Fruit fly (Drosophila melanogaster) whole organism, adult: ENCODE results near the gene CG45428.
A peak's percentile ranks its signal among the peaks of the same experiment; 100 is the strongest.

Experiments used
- Mnt ChIP-seq: fragments of 200-800 bp; sonication (Bioruptor generic); optimal IDR thresholded peaks from 2 replicates; lab custom pipeline; 2016; ENCODE audit warnings: missing biosample characterization, mild to moderate bottlenecking, missing genetic modification characterization
- bab1 ChIP-seq: fragments of 200-800 bp; sonication (Bioruptor generic); optimal IDR thresholded peaks from 3 replicates; lab custom pipeline; 2019; ENCODE audit warnings: missing biosample characterization, mild to moderate bottlenecking, missing genetic modification characterization, moderate library complexity
- cnc ChIP-seq, 2 experiments: fragments of >200 bp; optimal IDR thresholded peaks; 2 replicates each; lab custom pipeline; 2017
- pad ChIP-seq: fragments of 200-800 bp; sonication (Bioruptor generic); optimal IDR thresholded peaks from 3 replicates; lab custom pipeline; 2017; ENCODE audit warnings: missing biosample characterization, missing genetic modification characterization, mild to moderate bottlenecking, moderate library complexity, missing genetic modification reagents

- peak; percentile 77 for TF ChIP-seq pad
- TF ChIP-seq cnc (optimal IDR thresholded peaks at IDR 0.05; lab: Kevin White, UChicago): no peak
- peak; percentile 61 for TF ChIP-seq Mnt
- TF ChIP-seq bab1 (GFP tag; lab: Kevin White, UChicago): peak; percentile 8
Measured at dm6 chr3L:22835144-22835964, 1.5 kb downstream of the CG45428 start, which contains the start of gene jim.
